Worm (Caenorhabditis elegans) whole organism, L1 larva: ENCODE data around the gene sas-4.
A peak's percentile ranks its signal among the peaks of the same experiment; 100 is the strongest.

Experiments
- F16B12.6 ChIP-seq: fragments of 150-350 bp; optimal IDR thresholded peaks from 2 replicates; lab custom pipeline; 2014; ENCODE audit warnings: missing biosample characterization, missing genetic modification characterization
- blmp-1 ChIP-seq: fragments of 150-350 bp; optimal IDR thresholded peaks from 2 replicates; lab custom pipeline; 2014; ENCODE audit warnings: missing biosample characterization, missing genetic modification characterization
- ceh-8 ChIP-seq: fragments of 200-800 bp; sonication (Bioruptor generic); optimal IDR thresholded peaks from 2 replicates; lab custom pipeline; 2018; ENCODE audit warnings: mild to moderate bottlenecking, missing genetic modification characterization, moderate library complexity, missing compliant biosample characterization
- ceh-82 ChIP-seq, 3 experiments: fragments of 150-350 bp in 1 of 3; sonication (generic microtip) in 2 of 3; optimal IDR thresholded peaks; 2 replicates each; lab custom pipeline; 2014 to 2017; ENCODE audit warnings: missing biosample characterization in 3 of 3, missing genetic modification characterization in 3 of 3
- ceh-88 ChIP-seq: fragments of 200-800 bp; sonication (Bioruptor generic); IDR thresholded peaks from 2 replicates; pipeline ENCODE4 v1.3.6; 2022; ENCODE audit warnings: missing genetic modification characterization, missing compliant biosample characterization
- ceh-90 ChIP-seq: sonication (generic microtip); optimal IDR thresholded peaks from 2 replicates; lab custom pipeline; 2016; ENCODE audit warnings: missing genetic modification characterization, missing compliant biosample characterization
- dpl-1 ChIP-seq, 3 experiments: fragments of 150-350 bp in 2 of 3; sonication (generic microtip) in 1 of 3; optimal IDR thresholded peaks; 2 replicates each; lab custom pipeline; 2014 to 2017; ENCODE audit warnings: missing biosample characterization in 3 of 3, missing genetic modification characterization in 3 of 3, missing genetic modification reagents in 3 of 3
- dsc-1 ChIP-seq: sonication (generic microtip); optimal IDR thresholded peaks from 2 replicates; lab custom pipeline; 2016; ENCODE audit warnings: mild to moderate bottlenecking, missing genetic modification characterization, missing compliant biosample characterization
- efl-1 ChIP-seq, 4 experiments: fragments of 150-350 bp; optimal IDR thresholded peaks in 3 of 4; peaks in 1 of 4; 1 replicate in 1 of 4; 2 replicates in 3 of 4; lab custom pipeline; 2014; ENCODE audit warnings: missing biosample characterization in 2 of 4, missing genetic modification characterization in 2 of 4, missing genetic modification reagents in 2 of 4
- egl-13 ChIP-seq: sonication (generic microtip); optimal IDR thresholded peaks from 2 replicates; lab custom pipeline; 2016; ENCODE audit warnings: missing genotype, missing genetic modification reagents, missing genetic modification characterization, missing compliant biosample characterization
- egl-27 ChIP-seq, 2 experiments: fragments of 150-350 bp in 1 of 2; sonication (generic microtip); optimal IDR thresholded peaks; 3 replicates each; lab custom pipeline; 2017 to 2018; ENCODE audit warnings: missing biosample characterization in 2 of 2, missing genetic modification characterization in 2 of 2, missing genetic modification reagents in 2 of 2
- elt-3 ChIP-seq, 6 experiments: fragments of 150-350 bp in 1 of 6; sonication (generic microtip); optimal IDR thresholded peaks; 2 replicates each; lab custom pipeline; 2017 to 2018; ENCODE audit warnings: missing biosample characterization in 6 of 6, missing genetic modification characterization in 6 of 6, inconsistent platforms in 1 of 6
- fkh-8 ChIP-seq: sonication (generic microtip); optimal IDR thresholded peaks from 2 replicates; lab custom pipeline; 2016; ENCODE audit warnings: mild to moderate bottlenecking, missing genetic modification characterization, missing compliant biosample characterization
- hlh-17 ChIP-seq: fragments of 200-800 bp; sonication (Bioruptor generic); optimal IDR thresholded peaks from 2 replicates; lab custom pipeline; 2018; ENCODE audit warnings: missing genetic modification characterization, mild to moderate bottlenecking, missing compliant biosample characterization, moderate library complexity, borderline replicate concordance
- isw-1 ChIP-seq: fragments of 200-800 bp; sonication (Bioruptor generic); IDR thresholded peaks from 2 replicates; pipeline ENCODE4 v1.3.6; 2022; ENCODE audit warnings: missing genetic modification characterization, missing compliant biosample characterization
- jun-1 ChIP-seq: fragments of 150-350 bp; optimal IDR thresholded peaks from 2 replicates; lab custom pipeline; 2014; ENCODE audit warnings: missing biosample characterization, missing genetic modification reagents, missing genetic modification characterization
- lin-14 ChIP-seq: fragments of 200-800 bp; sonication (Bioruptor generic); optimal IDR thresholded peaks from 2 replicates; lab custom pipeline; 2018; ENCODE audit warnings: mild to moderate bottlenecking, missing genetic modification characterization, moderate library complexity, missing compliant biosample characterization
- lin-35 ChIP-seq, 2 experiments: fragments of 150-350 bp; optimal IDR thresholded peaks; 2 replicates each; lab custom pipeline; 2014; ENCODE audit warnings: missing biosample characterization in 2 of 2, missing genetic modification characterization in 2 of 2, missing genetic modification reagents in 2 of 2
- lir-3 ChIP-seq: sonication (generic microtip); optimal IDR thresholded peaks from 2 replicates; lab custom pipeline; 2016; ENCODE audit warnings: mild to moderate bottlenecking, missing genetic modification characterization, moderate library complexity, missing compliant biosample characterization; ENCODE audit not compliant: poor library complexity
- lsy-2 ChIP-seq, 2 experiments: fragments of 150-350 bp; optimal IDR thresholded peaks; 2 replicates each; lab custom pipeline; 2014; ENCODE audit warnings: missing biosample characterization in 2 of 2, missing genetic modification characterization in 2 of 2
- mdl-1 ChIP-seq, 2 experiments: fragments of 150-350 bp; optimal IDR thresholded peaks; 2 replicates each; lab custom pipeline; 2014 to 2017; ENCODE audit warnings: missing biosample characterization in 2 of 2, missing genetic modification characterization in 2 of 2, inconsistent platforms in 1 of 2
- mef-2 ChIP-seq: fragments of 150-350 bp; optimal IDR thresholded peaks from 2 replicates; lab custom pipeline; 2014; ENCODE audit warnings: missing biosample characterization, missing genetic modification characterization
- mep-1 ChIP-seq: fragments of 150-350 bp; optimal IDR thresholded peaks from 2 replicates; lab custom pipeline; 2014; ENCODE audit warnings: missing biosample characterization, missing genetic modification characterization
- nhr-19 ChIP-seq: fragments of 200-800 bp; sonication (Bioruptor generic); conservative IDR thresholded peaks from 2 replicates; pipeline ENCODE4 v1.3.6; 2022; ENCODE audit warnings: missing genetic modification characterization, missing compliant biosample characterization
- nhr-237 ChIP-seq: fragments of 150-350 bp; optimal IDR thresholded peaks from 2 replicates; lab custom pipeline; 2014; ENCODE audit warnings: missing biosample characterization, missing genetic modification characterization
- nhr-47 ChIP-seq: sonication (generic microtip); optimal IDR thresholded peaks from 2 replicates; lab custom pipeline; 2016; ENCODE audit warnings: mild to moderate bottlenecking, missing genetic modification characterization, moderate library complexity, missing compliant biosample characterization
- nhr-71 ChIP-seq: sonication (generic microtip); optimal IDR thresholded peaks from 2 replicates; lab custom pipeline; 2016; ENCODE audit warnings: mild to moderate bottlenecking, missing genetic modification characterization, moderate library complexity, missing compliant biosample characterization
- nhr-76 ChIP-seq: sonication (generic microtip); optimal IDR thresholded peaks from 2 replicates; lab custom pipeline; 2017; ENCODE audit warnings: missing biosample characterization, missing genetic modification characterization
- nhr-84 ChIP-seq: sonication (generic microtip); optimal IDR thresholded peaks from 2 replicates; lab custom pipeline; 2017; ENCODE audit warnings: missing biosample characterization, missing genetic modification characterization
- nhr-90 ChIP-seq: sonication (generic microtip); optimal IDR thresholded peaks from 2 replicates; lab custom pipeline; 2016; ENCODE audit warnings: mild to moderate bottlenecking, missing genetic modification characterization, missing compliant biosample characterization; ENCODE audit not compliant: poor library complexity
- pax-3 ChIP-seq: fragments of 200-800 bp; sonication (Bioruptor generic); optimal IDR thresholded peaks from 2 replicates; lab custom pipeline; 2018; ENCODE audit warnings: mild to moderate bottlenecking, missing genetic modification characterization, moderate library complexity, missing compliant biosample characterization
- pqm-1 ChIP-seq: sonication (generic microtip); optimal IDR thresholded peaks from 3 replicates; lab custom pipeline; 2017; ENCODE audit warnings: missing biosample characterization, missing genetic modification characterization
- rnt-1 ChIP-seq: sonication (generic microtip); optimal IDR thresholded peaks from 2 replicates; lab custom pipeline; 2016; ENCODE audit warnings: mild to moderate bottlenecking, missing genetic modification characterization, moderate library complexity, missing compliant biosample characterization
- skn-1 ChIP-seq: fragments of 150-350 bp; optimal IDR thresholded peaks from 2 replicates; lab custom pipeline; 2014; ENCODE audit warnings: missing biosample characterization, missing genetic modification characterization
- snpc-4 ChIP-seq: fragments of 150-350 bp; optimal IDR thresholded peaks from 2 replicates; lab custom pipeline; 2014; ENCODE audit warnings: missing biosample characterization, missing genetic modification characterization
- sptf-1 ChIP-seq: fragments of 150-350 bp; optimal IDR thresholded peaks from 2 replicates; lab custom pipeline; 2014; ENCODE audit warnings: missing biosample characterization, missing genetic modification characterization
- swsn-7 ChIP-seq: sonication (generic microtip); optimal IDR thresholded peaks from 2 replicates; lab custom pipeline; 2016; ENCODE audit warnings: missing genetic modification characterization, missing compliant biosample characterization
- unc-130 ChIP-seq: fragments of 150-350 bp; optimal IDR thresholded peaks from 2 replicates; lab custom pipeline; 2017; ENCODE audit warnings: missing biosample characterization, missing genetic modification characterization, inconsistent platforms
- unc-30 ChIP-seq: sonication (generic microtip); optimal IDR thresholded peaks from 2 replicates; lab custom pipeline; 2017; ENCODE audit warnings: missing biosample characterization, missing genetic modification characterization
- unc-62 ChIP-seq: fragments of 150-350 bp; optimal IDR thresholded peaks from 2 replicates; lab custom pipeline; 2014; ENCODE audit warnings: missing biosample characterization, missing genetic modification reagents, missing genetic modification characterization
- unc-86 ChIP-seq: sonication (generic microtip); optimal IDR thresholded peaks from 2 replicates; lab custom pipeline; 2016; ENCODE audit warnings: missing genetic modification characterization, missing compliant biosample characterization
- unc-98 ChIP-seq: fragments of 200-800 bp; sonication (Bioruptor generic); IDR thresholded peaks from 2 replicates; pipeline ENCODE4 v1.3.6; 2022; ENCODE audit warnings: missing genetic modification characterization, missing compliant biosample characterization
- vab-15 ChIP-seq: sonication (generic microtip); optimal IDR thresholded peaks from 2 replicates; lab custom pipeline; 2017; ENCODE audit warnings: missing genotype, mild to moderate bottlenecking, missing genetic modification characterization, missing compliant biosample characterization
- xbp-1 ChIP-seq: sonication (generic microtip); optimal IDR thresholded peaks from 2 replicates; lab custom pipeline; 2016; ENCODE audit warnings: missing genetic modification characterization, missing compliant biosample characterization
- zag-1 ChIP-seq: fragments of 150-350 bp; optimal IDR thresholded peaks from 2 replicates; lab custom pipeline; 2014; ENCODE audit warnings: missing biosample characterization, missing genetic modification characterization
- zip-4 ChIP-seq: fragments of 200-800 bp; sonication (Bioruptor generic); optimal IDR thresholded peaks from 2 replicates; lab custom pipeline; 2018; ENCODE audit warnings: mild to moderate bottlenecking, missing genetic modification characterization, moderate library complexity, missing compliant biosample characterization
- ztf-11 ChIP-seq, 2 experiments: sonication (generic microtip); optimal IDR thresholded peaks; 2 replicates each; lab custom pipeline; 2016 to 2017; ENCODE audit warnings: missing genetic modification characterization in 2 of 2, missing biosample characterization in 1 of 2, missing compliant biosample characterization in 1 of 2
- ztf-4 ChIP-seq: fragments of 150-350 bp; optimal IDR thresholded peaks from 2 replicates; lab custom pipeline; 2014; ENCODE audit warnings: missing biosample characterization, missing genetic modification characterization

The sas-4 gene

DNA sequence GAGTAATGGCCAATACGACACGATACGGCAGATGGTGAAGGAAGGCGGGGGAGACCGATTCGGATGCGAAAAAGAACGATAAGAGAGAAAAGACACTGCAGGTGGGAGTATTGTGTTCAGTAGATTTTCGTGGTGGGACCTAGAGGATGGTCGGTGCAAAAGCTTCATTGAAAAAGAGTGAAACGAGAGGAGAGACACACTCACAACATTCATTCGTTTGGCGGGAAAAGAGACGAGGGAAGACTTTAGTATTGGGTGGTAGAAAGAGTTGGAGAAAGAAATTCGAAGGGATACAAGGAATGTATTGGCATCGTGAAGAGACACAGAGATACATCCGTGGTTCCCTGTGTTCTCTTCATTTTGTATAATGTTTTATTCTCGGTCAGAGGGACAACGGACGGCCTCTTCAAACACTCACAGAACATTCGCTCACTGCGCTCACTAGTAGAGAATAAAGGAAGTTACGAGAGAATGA lies 38.1 kb upstream of the sas-4 start (continued):
- TF ChIP-seq mef-2 (tag; lab: Kevin White, UChicago) (peak; percentile 29), unc-62 (GFP tag; lab: Kevin White, UChicago) (no peak), ceh-90 (no peak), pqm-1 (tag; lab: Kevin White, UChicago) (no peak), unc-86 (peak; percentile 69), F16B12.6 (peak; percentile 16), lin-14 (GFP tag; lab: Kevin White, UChicago) (peak; percentile 95), nhr-90 (tag; lab: Kevin White, UChicago) (peak; percentile 63), dsc-1 (tag; lab: Kevin White, UChicago) (peak; percentile 58), nhr-71 (tag; lab: Kevin White, UChicago) (peak; percentile 87), xbp-1 (tag; lab: Kevin White, UChicago) (peak; percentile 57), ceh-88 (GFP tag; lab: Robert Waterston, UW) (no peak), ceh-82 (tag; optimal IDR thresholded peaks at IDR 0.05; lab: Kevin White, UChicago) (peak; percentile 15 to 61 (median 54)), swsn-7 (tag; lab: Kevin White, UChicago) (peak; percentile 73), elt-3 (tag; optimal IDR thresholded peaks at IDR 0.05; lab: Kevin White, UChicago) (peak in 2 of 6 experiments; percentile 5 to 24), jun-1 (tag; lab: Kevin White, UChicago) (peak; percentile 50), ztf-11 (tag; optimal IDR thresholded peaks at IDR 0.05; lab: Kevin White, UChicago) (peak in 1 of 2 experiments; percentile 56), mep-1 (tag; lab: Kevin White, UChicago) (peak; percentile 82), unc-130 (tag; lab: Kevin White, UChicago) (peak; percentile 42), lin-35 (GFP tag; optimal IDR thresholded peaks at IDR 0.05; lab: Kevin White, UChicago) (peak; percentile 61 to 80), ceh-8 (GFP tag; lab: Kevin White, UChicago) (peak; percentile 10), rnt-1 (tag; lab: Kevin White, UChicago) (peak; percentile 65), lsy-2 (tag; optimal IDR thresholded peaks at IDR 0.05; lab: Kevin White, UChicago) (peak; percentile 74 to 93), fkh-8 (tag; lab: Kevin White, UChicago) (peak; percentile 80), dpl-1 (GFP tag; optimal IDR thresholded peaks at IDR 0.05; lab: Kevin White, UChicago) (peak; percentile 47 to 68 (median 55)), unc-98 (GFP tag; lab: Robert Waterston, UW) (no peak), pax-3 (tag; lab: Kevin White, UChicago) (no peak), skn-1 (tag; lab: Kevin White, UChicago) (peak; percentile 19), ztf-4 (peak; percentile 69), egl-13 (tag; lab: Kevin White, UChicago) (no peak), isw-1 (GFP tag; lab: Robert Waterston, UW) (peak; percentile 17; the same call in 1 of the 2 replicates), zip-4 (GFP tag; lab: Kevin White, UChicago) (peak; percentile 10), mdl-1 (tag; optimal IDR thresholded peaks at IDR 0.05; lab: Kevin White, UChicago) (peak in 1 of 2 experiments; percentile 51), zag-1 (tag; lab: Kevin White, UChicago) (peak; percentile 3), nhr-19 (GFP tag; lab: Robert Waterston, UW) (peak; percentile 75), unc-30 (no peak), snpc-4 (tag; lab: Kevin White, UChicago) (peak; percentile 26), hlh-17 (no peak), sptf-1 (tag; lab: Kevin White, UChicago) (no peak), nhr-237 (tag; lab: Kevin White, UChicago) (no peak), vab-15 (tag; lab: Kevin White, UChicago) (no peak), blmp-1 (tag; lab: Kevin White, UChicago) (peak; percentile 74), efl-1 (optimal IDR thresholded peaks at IDR 0.05; lab: Kevin White, UChicago) (peak; percentile 72 to 85), efl-1 (GFP tag; optimal IDR thresholded peaks at IDR 0.05 in 1 of 2; lab: Kevin White, UChicago) (peak; percentile 53 to 54), nhr-76 (tag; lab: Kevin White, UChicago) (no peak), nhr-47 (tag; lab: Kevin White, UChicago) (peak; percentile 69), egl-27 (tag; optimal IDR thresholded peaks at IDR 0.05; lab: Kevin White, UChicago) (peak in 1 of 2 experiments; percentile 4), lir-3 (peak; percentile 63), nhr-84 (tag; lab: Kevin White, UChicago) (no peak)
